Worm (Caenorhabditis elegans) whole organism, L3 larva: Measurements from ENCODE around the gene C14B9.3.

Source experiments
- R02D3.7 ChIP-seq: fragments of 150-350 bp; optimal IDR thresholded peaks from 2 replicates; lab custom pipeline; 2014; ENCODE audit warnings: missing biosample characterization, missing genetic modification characterization
- ZK546.5 ChIP-seq: sonication (generic microtip); optimal IDR thresholded peaks from 2 replicates; lab custom pipeline; 2017; ENCODE audit warnings: missing biosample characterization, missing genetic modification characterization
- aly-2 ChIP-seq: fragments of 150-350 bp; optimal IDR thresholded peaks from 2 replicates; lab custom pipeline; 2014; ENCODE audit warnings: missing biosample characterization, missing genetic modification characterization
- ceh-16 ChIP-seq: sonication (generic microtip); optimal IDR thresholded peaks from 2 replicates; lab custom pipeline; 2017; ENCODE audit warnings: missing biosample characterization, missing genetic modification characterization
- ceh-28 ChIP-seq: fragments of 150-350 bp; optimal IDR thresholded peaks from 2 replicates; lab custom pipeline; 2014; ENCODE audit warnings: missing biosample characterization, missing genetic modification reagents, missing genetic modification characterization
- ceh-82 ChIP-seq: fragments of 150-350 bp; optimal IDR thresholded peaks from 2 replicates; lab custom pipeline; 2014; ENCODE audit warnings: missing biosample characterization, missing genetic modification characterization
- ceh-9 ChIP-seq: sonication (generic microtip); optimal IDR thresholded peaks from 2 replicates; lab custom pipeline; 2018; ENCODE audit warnings: missing biosample characterization, missing genetic modification characterization
- daf-12 ChIP-seq: fragments of 150-350 bp; optimal IDR thresholded peaks from 2 replicates; lab custom pipeline; 2014; ENCODE audit warnings: missing biosample characterization, missing genetic modification reagents, missing genetic modification characterization
- egl-27 ChIP-seq: sonication (generic microtip); optimal IDR thresholded peaks from 4 replicates; lab custom pipeline; 2017; ENCODE audit warnings: missing biosample characterization, missing genetic modification reagents, missing genetic modification characterization
- egl-5 ChIP-seq: fragments of 150-350 bp; optimal IDR thresholded peaks from 2 replicates; lab custom pipeline; 2017; ENCODE audit warnings: missing biosample characterization, missing genetic modification reagents, missing genetic modification characterization, inconsistent platforms
- elt-2 ChIP-seq: sonication (generic microtip); optimal IDR thresholded peaks from 2 replicates; lab custom pipeline; 2016; ENCODE audit warnings: missing genetic modification reagents, mild to moderate bottlenecking, missing genetic modification characterization, missing compliant biosample characterization
- fkh-10 ChIP-seq: sonication (generic microtip); optimal IDR thresholded peaks from 2 replicates; lab custom pipeline; 2017; ENCODE audit warnings: missing biosample characterization, missing genetic modification reagents, missing genetic modification characterization
- fos-1 ChIP-seq: fragments of 150-350 bp; optimal IDR thresholded peaks from 2 replicates; lab custom pipeline; 2014; ENCODE audit warnings: missing biosample characterization, missing genetic modification characterization
- hmg-11 ChIP-seq: sonication (generic microtip); optimal IDR thresholded peaks from 2 replicates; lab custom pipeline; 2016; ENCODE audit warnings: missing genetic modification characterization, missing compliant biosample characterization
- jun-1 ChIP-seq: fragments of 150-350 bp; optimal IDR thresholded peaks from 2 replicates; lab custom pipeline; 2014; ENCODE audit warnings: missing biosample characterization, missing genetic modification reagents, missing genetic modification characterization
- lin-15B ChIP-seq: fragments of 150-350 bp; optimal IDR thresholded peaks from 2 replicates; lab custom pipeline; 2014; ENCODE audit warnings: missing biosample characterization, missing genetic modification characterization
- lin-39 ChIP-seq: fragments of 150-350 bp; optimal IDR thresholded peaks from 2 replicates; lab custom pipeline; 2018; ENCODE audit warnings: missing biosample characterization, missing genetic modification reagents, missing genetic modification characterization
- lsy-12 ChIP-seq: sonication (generic microtip); optimal IDR thresholded peaks from 2 replicates; lab custom pipeline; 2016; ENCODE audit warnings: mild to moderate bottlenecking, missing genetic modification characterization, missing compliant biosample characterization
- mdl-1 ChIP-seq: fragments of 150-350 bp; optimal IDR thresholded peaks from 2 replicates; lab custom pipeline; 2014; ENCODE audit warnings: missing biosample characterization, missing genetic modification characterization
- mml-1 ChIP-seq: fragments of 150-350 bp; sonication (generic microtip); optimal IDR thresholded peaks from 3 replicates; lab custom pipeline; 2014; ENCODE audit warnings: missing biosample characterization, missing genetic modification characterization
- nfya-1 ChIP-seq: sonication (generic microtip); optimal IDR thresholded peaks from 2 replicates; lab custom pipeline; 2017; ENCODE audit warnings: missing genetic modification characterization, mild to moderate bottlenecking, missing compliant biosample characterization, antibody characterized with exemption, moderate library complexity; ENCODE audit not compliant: insufficient read depth
- nhr-11 ChIP-seq: fragments of 150-350 bp; optimal IDR thresholded peaks from 2 replicates; lab custom pipeline; 2014; ENCODE audit warnings: missing biosample characterization, missing genetic modification characterization
- nhr-12 ChIP-seq: fragments of 150-350 bp; optimal IDR thresholded peaks from 2 replicates; lab custom pipeline; 2014; ENCODE audit warnings: missing biosample characterization, missing genetic modification characterization
- nhr-23 ChIP-seq: fragments of 150-350 bp; optimal IDR thresholded peaks from 2 replicates; lab custom pipeline; 2014; ENCODE audit warnings: missing biosample characterization, missing genetic modification reagents, missing genetic modification characterization
- nhr-25 ChIP-seq: sonication (generic microtip); optimal IDR thresholded peaks from 2 replicates; lab custom pipeline; 2017; ENCODE audit warnings: missing biosample characterization, missing genetic modification characterization
- nhr-43 ChIP-seq: sonication (generic microtip); optimal IDR thresholded peaks from 2 replicates; lab custom pipeline; 2016; ENCODE audit warnings: mild to moderate bottlenecking, missing genetic modification characterization, missing compliant biosample characterization; ENCODE audit not compliant: poor library complexity, severe bottlenecking
- nhr-77 ChIP-seq: fragments of 150-350 bp; optimal IDR thresholded peaks from 2 replicates; lab custom pipeline; 2014; ENCODE audit warnings: missing biosample characterization, missing genetic modification characterization
- pha-4 ChIP-seq: fragments of 150-350 bp; optimal IDR thresholded peaks from 2 replicates; lab custom pipeline; 2014; ENCODE audit warnings: missing biosample characterization, missing genetic modification reagents, missing genetic modification characterization
- sea-2 ChIP-seq: fragments of 150-350 bp; sonication (generic microtip); optimal IDR thresholded peaks from 4 replicates; lab custom pipeline; 2014; ENCODE audit warnings: missing biosample characterization, missing genetic modification reagents, missing genetic modification characterization
- skn-1 ChIP-seq: fragments of 150-350 bp; optimal IDR thresholded peaks from 2 replicates; lab custom pipeline; 2014; ENCODE audit warnings: missing biosample characterization, missing genetic modification characterization
- snpc-4 ChIP-seq: fragments of 150-350 bp; optimal IDR thresholded peaks from 2 replicates; lab custom pipeline; 2014; ENCODE audit warnings: missing biosample characterization, missing genetic modification characterization
- tbx-2 ChIP-seq: sonication (generic microtip); optimal IDR thresholded peaks from 2 replicates; lab custom pipeline; 2016; ENCODE audit warnings: mild to moderate bottlenecking, missing genetic modification characterization, missing compliant biosample characterization
- unc-39 ChIP-seq: sonication (generic microtip); optimal IDR thresholded peaks from 4 replicates; lab custom pipeline; 2017; ENCODE audit warnings: missing biosample characterization, missing genetic modification characterization
- unc-62 ChIP-seq: fragments of 150-350 bp; sonication (generic microtip); optimal IDR thresholded peaks from 4 replicates; lab custom pipeline; 2014; ENCODE audit warnings: missing biosample characterization, missing genetic modification reagents, missing genetic modification characterization
- zag-1 ChIP-seq: fragments of 150-350 bp; optimal IDR thresholded peaks from 2 replicates; lab custom pipeline; 2014; ENCODE audit warnings: missing biosample characterization, missing genetic modification characterization
- ztf-11 ChIP-seq: fragments of 150-350 bp; optimal IDR thresholded peaks from 2 replicates; lab custom pipeline; 2014; ENCODE audit warnings: missing biosample characterization, missing genetic modification characterization
- ztf-4 ChIP-seq: fragments of 150-350 bp; optimal IDR thresholded peaks from 2 replicates; lab custom pipeline; 2014; ENCODE audit warnings: missing biosample characterization, missing genetic modification characterization

C14B9.3 gene

DNA sequence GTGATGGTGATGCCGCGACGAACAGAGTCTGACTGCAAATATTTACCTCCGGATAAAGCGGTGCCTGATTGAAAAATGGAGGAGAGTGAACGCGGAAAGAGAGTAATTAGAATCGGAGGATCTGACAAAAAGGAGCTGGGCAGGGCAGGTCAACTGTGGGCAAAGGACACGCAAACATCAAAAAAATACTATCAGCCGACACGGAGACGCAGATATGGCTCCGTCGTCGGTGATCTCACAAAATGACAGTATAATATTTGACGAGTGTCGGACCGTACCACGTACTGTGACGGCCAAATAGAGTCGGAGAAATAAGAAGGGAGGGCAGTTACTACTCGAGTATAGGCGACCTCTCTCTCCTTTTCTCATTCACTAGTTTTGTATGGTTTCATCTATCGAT lies 23.9 kb downstream of the C14B9.3 start:
- TF ChIP-seq pha-4 (tag; lab: Kevin White, UChicago) = peak; percentile 85
- no peak for TF ChIP-seq ZK546.5 (tag; lab: Kevin White, UChicago)

- TF ChIP-seq daf-12 (tag; lab: Kevin White, UChicago) (no peak), pha-4 (tag; lab: Kevin White, UChicago) (peak; percentile 76), elt-2 (tag; lab: Kevin White, UChicago) (peak; percentile 20), lsy-12 (no peak)
These were observed 24.8 kb downstream of the C14B9.3 start, which contains the start of gene C14B9.2 for ce11 chrIII:8133346-8133745. Gene C14B9.2, plus strand, starts transcription at chrIII:8133665.

ce11 chrIII:8136517-8137099 lies 28.0 kb downstream of the C14B9.3 start:
- TF ChIP-seq aly-2 (tag; lab: Kevin White, UChicago) = peak; percentile 80
- TF ChIP-seq snpc-4 = no peak
- TF ChIP-seq ztf-11 (tag; lab: Kevin White, UChicago) = no peak
- peak; percentile 2 for TF ChIP-seq ceh-28 (tag; lab: Kevin White, UChicago)
- peak; percentile 16 for TF ChIP-seq elt-2 (tag; lab: Kevin White, UChicago)
- no peak for TF ChIP-seq nhr-43
- no peak for TF ChIP-seq tbx-2 (tag; lab: Kevin White, UChicago)
- no peak for TF ChIP-seq nhr-23
- TF ChIP-seq pha-4 (tag; lab: Kevin White, UChicago) = peak; percentile 82

- peak; percentile 49 for TF ChIP-seq pha-4 (tag; lab: Kevin White, UChicago)
- TF ChIP-seq mdl-1 = no peak
- TF ChIP-seq, all 47 proteins: peak for 1
These were observed 29.2 kb downstream of the C14B9.3 start, which contains the start of gene hsp-12.2 for ce11 chrIII:8137777-8138176. Gene hsp-12.2, plus strand, starts transcription at chrIII:8138077.

DNA sequence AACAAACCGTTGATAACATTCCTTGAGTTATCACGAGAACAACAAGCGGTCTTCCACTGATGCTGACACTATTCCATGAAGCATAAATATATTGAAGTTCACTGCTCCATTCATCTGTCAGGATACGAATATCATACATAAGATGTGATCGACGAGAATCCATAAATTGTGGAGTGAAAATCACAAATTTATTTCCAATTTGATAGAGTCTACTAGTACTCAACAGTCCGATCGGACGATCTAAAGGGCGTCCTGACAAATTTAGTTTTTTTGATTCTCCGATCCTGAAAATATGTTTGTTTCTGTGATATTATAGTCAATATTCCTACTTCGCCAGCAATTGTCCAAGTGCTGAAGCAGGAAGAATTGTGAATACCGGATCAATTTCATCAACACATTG lies 33.6 kb downstream of the C14B9.3 start:
- TF ChIP-seq jun-1 (tag; lab: Kevin White, UChicago) (no peak), hmg-11 (no peak)

DNA sequence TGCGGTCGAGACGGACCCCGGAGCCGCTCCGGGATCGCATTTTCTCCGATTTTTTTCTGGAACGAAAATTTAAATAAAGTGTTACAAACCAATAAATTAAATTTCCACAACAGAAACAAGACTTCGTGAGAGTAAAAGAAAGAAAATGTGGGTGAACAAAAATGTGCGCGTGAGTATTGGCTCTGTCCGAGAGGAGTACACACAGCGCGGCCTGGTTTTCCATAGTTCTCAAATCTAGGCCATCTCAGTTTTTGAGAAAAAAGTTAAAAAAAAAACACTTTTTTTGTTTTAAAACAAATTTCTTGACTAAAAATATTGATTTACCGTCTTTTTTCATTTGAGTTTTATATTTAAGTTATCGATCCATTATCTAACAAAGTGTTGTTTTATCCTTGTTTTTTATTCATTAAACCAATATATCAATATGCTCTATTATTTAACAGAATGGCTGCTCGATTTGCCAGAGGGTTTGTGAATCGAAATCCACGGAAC lies 36.0 kb downstream of the C14B9.3 start, which contains the start of the genes C14B9.8 and mrpl-18:
TSS of gene C14B9.8 (minus strand) at position 56 of the 492 bp plus-strand sequence.
TSS of gene mrpl-18 (plus strand) at position 442 of the 492 bp plus-strand sequence.
- TF ChIP-seq skn-1 (peak; percentile 32), ceh-28 (tag; lab: Kevin White, UChicago) (no peak), nhr-43 (peak; percentile 73), nhr-23 (no peak), elt-2 (tag; lab: Kevin White, UChicago) (peak; percentile 10), nhr-25 (tag; lab: Kevin White, UChicago) (peak; percentile 15), unc-62 (GFP tag; lab: Kevin White, UChicago) (no peak), pha-4 (tag; lab: Kevin White, UChicago) (peak; percentile 68), egl-5 (tag; lab: Kevin White, UChicago) (no peak), nfya-1 (tag; lab: Kevin White, UChicago) (peak; percentile 70), lin-15B (peak; percentile 84), fos-1 (no peak), nhr-11 (no peak), lin-39 (tag; lab: Kevin White, UChicago) (peak; percentile 30), ceh-82 (peak; percentile 6), fkh-10 (GFP tag; lab: Kevin White, UChicago) (no peak)

ce11 chrIII:8145971-8146370 lies 37.4 kb downstream of the C14B9.3 start:
- peak; percentile 49 for TF ChIP-seq lin-39 (tag; lab: Kevin White, UChicago)
- no peak for TF ChIP-seq hmg-11

- TF ChIP-seq mml-1 (tag; lab: Kevin White, UChicago) = no peak
- TF ChIP-seq R02D3.7 = no peak
- TF ChIP-seq nhr-11 = no peak
- TF ChIP-seq ceh-9 = no peak
- no peak for TF ChIP-seq unc-39 (tag; lab: Kevin White, UChicago)
- TF ChIP-seq ZK546.5 (tag; lab: Kevin White, UChicago) = no peak
- no peak for TF ChIP-seq tbx-2 (tag; lab: Kevin White, UChicago)
- no peak for TF ChIP-seq egl-5 (tag; lab: Kevin White, UChicago)
- TF ChIP-seq ceh-82 = no peak
- TF ChIP-seq ztf-4 (tag; lab: Kevin White, UChicago) = no peak
- TF ChIP-seq lin-39 (tag; lab: Kevin White, UChicago) = no peak
- no peak for TF ChIP-seq nhr-12
- no peak for TF ChIP-seq zag-1 (tag; lab: Kevin White, UChicago)
- TF ChIP-seq mdl-1 = no peak
- no peak for TF ChIP-seq ceh-16
- no peak for TF ChIP-seq snpc-4
- TF ChIP-seq nhr-77 (tag; lab: Kevin White, UChicago) = no peak
- TF ChIP-seq sea-2 = no peak
- TF ChIP-seq ztf-11 (tag; lab: Kevin White, UChicago) = no peak
- no peak for TF ChIP-seq egl-27 (tag; lab: Kevin White, UChicago)
These were observed 40.2 kb downstream of the C14B9.3 start, which contains the start of gene D2007.2 for ce11 chrIII:8148751-8149150. Gene D2007.2, plus strand, starts transcription at chrIII:8148963.
